Worm (Caenorhabditis elegans) whole organism, L4 larva: ENCODE measurements around the gene nas-28.

Source experiments
- lin-15B ChIP-seq: fragments of 150-350 bp; sonication (generic microtip); optimal IDR thresholded peaks from 3 replicates; lab custom pipeline; 2014; ENCODE audit warnings: missing biosample characterization, missing genetic modification characterization
- nhr-237 ChIP-seq: sonication (generic microtip); optimal IDR thresholded peaks from 2 replicates; lab custom pipeline; 2017; ENCODE audit warnings: missing biosample characterization, missing genetic modification characterization
- nhr-77 ChIP-seq: fragments of 150-350 bp; optimal IDR thresholded peaks from 2 replicates; lab custom pipeline; 2014; ENCODE audit warnings: missing biosample characterization, missing genetic modification characterization
- zip-11 ChIP-seq: fragments of 200-800 bp; sonication (Bioruptor generic); IDR thresholded peaks from 2 replicates; pipeline ENCODE4 v1.3.6; 2022; ENCODE audit warnings: missing genetic modification characterization, missing compliant biosample characterization

DNA sequence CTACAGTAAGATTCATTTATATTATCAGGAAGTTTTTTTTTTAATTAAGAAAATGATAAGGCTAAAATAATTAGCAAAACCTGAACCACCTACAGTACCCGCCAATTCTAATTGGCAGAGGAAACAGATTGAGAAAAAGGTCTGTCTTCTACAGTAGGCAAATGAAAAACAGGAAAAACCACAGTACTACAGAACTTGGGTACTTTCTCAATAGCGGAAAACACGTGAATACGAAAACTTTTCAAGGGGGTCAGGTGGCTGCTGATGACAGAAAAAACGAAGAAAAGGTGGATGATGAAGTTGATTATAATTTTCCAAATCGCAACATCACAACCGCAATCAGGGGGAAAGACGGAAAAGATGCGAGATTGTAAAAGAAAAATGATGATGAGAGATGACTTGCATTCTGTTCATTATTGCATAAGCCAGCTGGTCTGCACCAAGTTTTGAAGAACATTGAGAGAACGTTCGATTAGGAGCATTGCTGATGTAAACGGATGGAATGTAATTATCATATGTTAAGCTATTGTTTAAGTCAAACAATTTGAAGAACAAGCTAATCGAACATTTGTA lies 38.5 kb downstream of the nas-28 start:
- TF ChIP-seq nhr-237 (tag; lab: Kevin White, UChicago) (no peak), nhr-77 (no peak), zip-11 (GFP tag; lab: Robert Waterston, UW) (no peak), lin-15B (tag; lab: Kevin White, UChicago) (no peak)
